Worm (Caenorhabditis elegans) whole organism, dauer: ENCODE data around the gene gst-41.

Experiments used
- unc-62 ChIP-seq: sonication (generic microtip); optimal IDR thresholded peaks from 2 replicates; lab custom pipeline; 2017; ENCODE audit warnings: missing biosample characterization, missing genetic modification reagents, missing genetic modification characterization

gst-41 gene

ce11 chrV:7389771-7390170 lies 9.3 kb downstream of the gst-41 start, which contains the start of gene C02H6.1:
Gene C02H6.1, minus strand, starts transcription at chrV:7389871.
- no peak for TF ChIP-seq unc-62 (GFP tag; lab: Kevin White, UChicago)

ce11 chrV:7387755-7388154 lies 11.3 kb downstream of the gst-41 start, which contains the start of gene C02H6.3:
Gene C02H6.3, minus strand, starts transcription at chrV:7387855.
- TF ChIP-seq unc-62 (GFP tag; lab: Kevin White, UChicago) = no peak

- no peak for TF ChIP-seq unc-62 (GFP tag; lab: Kevin White, UChicago)
Observed at ce11 chrV:7386052-7386573, 13.0 kb downstream of the gst-41 start, which contains the start of gene srp-6. Gene srp-6, minus strand, starts transcription at chrV:7386102.

ce11 chrV:7381008-7381407 lies 18.1 kb downstream of the gst-41 start, which contains the start of gene C03G6.17:
Gene C03G6.17, minus strand, starts transcription at chrV:7381108.
- no peak for TF ChIP-seq unc-62 (GFP tag; lab: Kevin White, UChicago)

ce11 chrV:7379384-7379783 lies 19.7 kb downstream of the gst-41 start, which contains the start of gene srsx-24:
Gene srsx-24, minus strand, starts transcription at chrV:7379484.
- no peak for TF ChIP-seq unc-62 (GFP tag; lab: Kevin White, UChicago)

ce11 chrV:7374090-7374489 lies 25.0 kb downstream of the gst-41 start, which contains the start of gene srx-56:
Gene srx-56, plus strand, starts transcription at chrV:7374390.
- TF ChIP-seq unc-62 (GFP tag; lab: Kevin White, UChicago) = no peak

- no peak for TF ChIP-seq unc-62 (GFP tag; lab: Kevin White, UChicago)
Observed at ce11 chrV:7369578-7369977, 29.5 kb downstream of the gst-41 start, which contains the start of gene srj-14. Gene srj-14, plus strand, starts transcription at chrV:7369708.

- no peak for TF ChIP-seq unc-62 (GFP tag; lab: Kevin White, UChicago)
Observed at ce11 chrV:7364951-7365350, 34.2 kb downstream of the gst-41 start, which contains the start of gene exc-13. Gene exc-13, plus strand, starts transcription at chrV:7365251.

ce11 chrV:7364059-7364458 lies 35.0 kb downstream of the gst-41 start, which contains the start of gene cyp-35A2:
Gene cyp-35A2, minus strand, starts transcription at chrV:7364182.
- no peak for TF ChIP-seq unc-62 (GFP tag; lab: Kevin White, UChicago)

- TF ChIP-seq unc-62 (GFP tag; lab: Kevin White, UChicago) = no peak
Observed at ce11 chrV:7361673-7362072, 37.4 kb downstream of the gst-41 start, which contains the start of gene cyp-35A1. Gene cyp-35A1, minus strand, starts transcription at chrV:7361773.

- TF ChIP-seq unc-62 (GFP tag; lab: Kevin White, UChicago) = no peak
Observed at ce11 chrV:7357132-7357531, 42.0 kb downstream of the gst-41 start, which contains the start of gene C03G6.6. Gene C03G6.6, plus strand, starts transcription at chrV:7357432.

- no peak for TF ChIP-seq unc-62 (GFP tag; lab: Kevin White, UChicago)
Observed at ce11 chrV:7356684-7357083, 42.4 kb downstream of the gst-41 start, which contains the start of gene C03G6.21. Gene C03G6.21, minus strand, starts transcription at chrV:7356784.

ce11 chrV:7355464-7355863 lies 43.6 kb downstream of the gst-41 start, which contains the start of gene tag-293:
Gene tag-293, minus strand, starts transcription at chrV:7355564.
- no peak for TF ChIP-seq unc-62 (GFP tag; lab: Kevin White, UChicago)

- TF ChIP-seq unc-62 (GFP tag; lab: Kevin White, UChicago) = no peak
Observed at ce11 chrV:7353602-7354001, 45.5 kb downstream of the gst-41 start.

- no peak for TF ChIP-seq unc-62 (GFP tag; lab: Kevin White, UChicago)
Observed at ce11 chrV:7352186-7353053, 46.7 kb downstream of the gst-41 start, which contains the start of the genes srh-231 and srh-275. Gene srh-231, minus strand, starts transcription at chrV:7352236. Gene srh-275, plus strand, starts transcription at chrV:7353003.

- no peak for TF ChIP-seq unc-62 (GFP tag; lab: Kevin White, UChicago)
Observed at ce11 chrV:7349541-7349940, 49.6 kb downstream of the gst-41 start, which contains the start of gene nhr-149. Gene nhr-149, minus strand, starts transcription at chrV:7349641.
